Worm (Caenorhabditis elegans) whole organism, late embryonic: ENCODE results near the gene sdf-9.

ENCODE experiments used
- C08G9.2 ChIP-seq: sonication (generic microtip); optimal IDR thresholded peaks from 2 replicates; lab custom pipeline; 2016; ENCODE audit warnings: mild to moderate bottlenecking, missing genetic modification characterization, moderate library complexity, missing compliant biosample characterization
- C38D4.7 ChIP-seq: fragments of 200-800 bp; sonication (Bioruptor generic); optimal IDR thresholded peaks from 2 replicates; lab custom pipeline; 2018; ENCODE audit warnings: mild to moderate bottlenecking, missing genetic modification characterization, moderate library complexity, missing compliant biosample characterization
- F13H6.1 ChIP-seq: sonication (generic microtip); optimal IDR thresholded peaks from 2 replicates; lab custom pipeline; 2016; ENCODE audit warnings: missing genetic modification characterization, missing compliant biosample characterization
- K02D7.2 ChIP-seq: sonication (generic microtip); optimal IDR thresholded peaks from 2 replicates; lab custom pipeline; 2017; ENCODE audit warnings: mild to moderate bottlenecking, missing genetic modification characterization, missing compliant biosample characterization
- K09A11.1 ChIP-seq: sonication (generic microtip); optimal IDR thresholded peaks from 2 replicates; lab custom pipeline; 2017; ENCODE audit warnings: antibody characterized with exemption, mild to moderate bottlenecking, missing genetic modification characterization, missing compliant biosample characterization; ENCODE audit not compliant: insufficient read depth
- Y22D7AL.16 ChIP-seq: sonication (generic microtip); optimal IDR thresholded peaks from 2 replicates; lab custom pipeline; 2016; ENCODE audit warnings: missing genetic modification characterization, missing compliant biosample characterization
- ahr-1 ChIP-seq: sonication (generic microtip); optimal IDR thresholded peaks from 2 replicates; lab custom pipeline; 2016; ENCODE audit warnings: missing genetic modification characterization, missing compliant biosample characterization
- ceh-14 ChIP-seq: sonication (generic microtip); optimal IDR thresholded peaks from 2 replicates; lab custom pipeline; 2016; ENCODE audit warnings: missing genotype, missing genetic modification characterization, missing compliant biosample characterization
- ceh-18 ChIP-seq: sonication (generic microtip); optimal IDR thresholded peaks from 2 replicates; lab custom pipeline; 2016; ENCODE audit warnings: missing genetic modification characterization, missing compliant biosample characterization
- ceh-31 ChIP-seq: sonication (generic microtip); optimal IDR thresholded peaks from 2 replicates; lab custom pipeline; 2016; ENCODE audit warnings: missing genetic modification characterization, missing compliant biosample characterization
- ceh-34 ChIP-seq: sonication (generic microtip); optimal IDR thresholded peaks from 2 replicates; lab custom pipeline; 2016; ENCODE audit warnings: mild to moderate bottlenecking, missing genetic modification characterization, missing compliant biosample characterization
- ceh-45 ChIP-seq: fragments of 200-800 bp; sonication (Bioruptor generic); IDR thresholded peaks from 2 replicates; pipeline ENCODE4 v1.3.6; 2022; ENCODE audit warnings: missing genetic modification reagents, missing genetic modification characterization, missing compliant biosample characterization
- ceh-48 ChIP-seq: sonication (generic microtip); optimal IDR thresholded peaks from 2 replicates; lab custom pipeline; 2016; ENCODE audit warnings: missing genetic modification characterization, inconsistent platforms, missing compliant biosample characterization
- ceh-6 ChIP-seq: fragments of 200-800 bp; sonication (Bioruptor generic); optimal IDR thresholded peaks from 2 replicates; lab custom pipeline; 2018; ENCODE audit warnings: mild to moderate bottlenecking, missing genetic modification characterization, missing compliant biosample characterization
- che-1 ChIP-seq: sonication (generic microtip); optimal IDR thresholded peaks from 2 replicates; lab custom pipeline; 2016; ENCODE audit warnings: mild to moderate bottlenecking, missing genetic modification characterization, missing compliant biosample characterization
- dmd-4 ChIP-seq: sonication (generic microtip); optimal IDR thresholded peaks from 2 replicates; lab custom pipeline; 2016; ENCODE audit warnings: borderline replicate concordance, missing genetic modification characterization, missing compliant biosample characterization
- ets-4 ChIP-seq: sonication (generic microtip); optimal IDR thresholded peaks from 2 replicates; lab custom pipeline; 2016; ENCODE audit warnings: missing genetic modification characterization, missing compliant biosample characterization
- eyg-1 ChIP-seq: sonication (generic microtip); optimal IDR thresholded peaks from 2 replicates; lab custom pipeline; 2016; ENCODE audit warnings: missing genotype, missing genetic modification characterization, missing compliant biosample characterization
- fkh-10 ChIP-seq: fragments of 150-350 bp; optimal IDR thresholded peaks from 2 replicates; lab custom pipeline; 2014; ENCODE audit warnings: missing biosample characterization, missing genetic modification reagents, missing genetic modification characterization
- gmeb-2 ChIP-seq: sonication (generic microtip); optimal IDR thresholded peaks from 2 replicates; lab custom pipeline; 2016; ENCODE audit warnings: missing genetic modification characterization, inconsistent platforms, missing compliant biosample characterization
- hlh-15 ChIP-seq: sonication (generic microtip); optimal IDR thresholded peaks from 2 replicates; lab custom pipeline; 2016; ENCODE audit warnings: missing genetic modification characterization, missing compliant biosample characterization
- hlh-30 ChIP-seq: sonication (generic microtip); optimal IDR thresholded peaks from 2 replicates; lab custom pipeline; 2017; ENCODE audit warnings: antibody characterized with exemption, missing genetic modification characterization, missing compliant biosample characterization; ENCODE audit not compliant: insufficient read depth
- hlh-6 ChIP-seq: sonication (generic microtip); optimal IDR thresholded peaks from 2 replicates; lab custom pipeline; 2016; ENCODE audit warnings: missing genotype, missing genetic modification characterization, missing compliant biosample characterization
- hlh-8 ChIP-seq: sonication (generic microtip); optimal IDR thresholded peaks from 2 replicates; lab custom pipeline; 2016; ENCODE audit warnings: missing genotype, missing genetic modification characterization, missing compliant biosample characterization
- lim-6 ChIP-seq: sonication (generic microtip); optimal IDR thresholded peaks from 2 replicates; lab custom pipeline; 2016; ENCODE audit warnings: missing genetic modification characterization, missing compliant biosample characterization
- mec-3 ChIP-seq: sonication (generic microtip); optimal IDR thresholded peaks from 2 replicates; lab custom pipeline; 2016; ENCODE audit warnings: borderline replicate concordance, missing genetic modification characterization, missing compliant biosample characterization
- nfya-1 ChIP-seq: sonication (generic microtip); optimal IDR thresholded peaks from 2 replicates; lab custom pipeline; 2017; ENCODE audit warnings: missing genetic modification characterization, mild to moderate bottlenecking, missing compliant biosample characterization, antibody characterized with exemption, moderate library complexity
- nhr-232 ChIP-seq: sonication (generic microtip); optimal IDR thresholded peaks from 2 replicates; lab custom pipeline; 2016; ENCODE audit warnings: missing genetic modification characterization, missing compliant biosample characterization
- odd-2 ChIP-seq: sonication (generic microtip); optimal IDR thresholded peaks from 2 replicates; lab custom pipeline; 2017; ENCODE audit warnings: antibody characterized with exemption, mild to moderate bottlenecking, missing genetic modification characterization, missing compliant biosample characterization
- pha-2 ChIP-seq: sonication (generic microtip); optimal IDR thresholded peaks from 2 replicates; lab custom pipeline; 2017; ENCODE audit warnings: mild to moderate bottlenecking, missing genetic modification characterization, missing compliant biosample characterization
- pha-4 ChIP-seq: fragments of 150-350 bp; optimal IDR thresholded peaks from 2 replicates; lab custom pipeline; 2018; ENCODE audit warnings: missing biosample characterization, missing genetic modification reagents, missing genetic modification characterization
- pqm-1 ChIP-seq: sonication (generic microtip); optimal IDR thresholded peaks from 2 replicates; lab custom pipeline; 2016; ENCODE audit warnings: missing genetic modification characterization, missing compliant biosample characterization
- rnt-1 ChIP-seq: sonication (generic microtip); optimal IDR thresholded peaks from 2 replicates; lab custom pipeline; 2016; ENCODE audit warnings: missing genetic modification characterization, missing compliant biosample characterization
- sox-4 ChIP-seq: sonication (generic microtip); optimal IDR thresholded peaks from 2 replicates; lab custom pipeline; 2017; ENCODE audit warnings: mild to moderate bottlenecking, missing genetic modification characterization, inconsistent platforms, missing compliant biosample characterization
- syd-9 ChIP-seq: sonication (generic microtip); optimal IDR thresholded peaks from 2 replicates; lab custom pipeline; 2016; ENCODE audit warnings: mild to moderate bottlenecking, missing genetic modification characterization, moderate library complexity, missing compliant biosample characterization
- tbx-2 ChIP-seq: sonication (generic microtip); optimal IDR thresholded peaks from 2 replicates; lab custom pipeline; 2016; ENCODE audit warnings: missing genetic modification characterization, missing compliant biosample characterization
- ttx-3 ChIP-seq: sonication (generic microtip); optimal IDR thresholded peaks from 2 replicates; lab custom pipeline; 2016; ENCODE audit warnings: missing genetic modification reagents, missing genetic modification characterization, missing compliant biosample characterization
- unc-55 ChIP-seq: sonication (generic microtip); optimal IDR thresholded peaks from 2 replicates; lab custom pipeline; 2017; ENCODE audit warnings: missing biosample characterization, missing genetic modification reagents, missing genetic modification characterization
- zip-5 ChIP-seq: sonication (generic microtip); optimal IDR thresholded peaks from 2 replicates; lab custom pipeline; 2016; ENCODE audit warnings: missing genetic modification characterization, missing compliant biosample characterization
- ztf-16 ChIP-seq: sonication (generic microtip); optimal IDR thresholded peaks from 2 replicates; lab custom pipeline; 2017; ENCODE audit warnings: missing genetic modification characterization, missing compliant biosample characterization

sdf-9 gene

DNA sequence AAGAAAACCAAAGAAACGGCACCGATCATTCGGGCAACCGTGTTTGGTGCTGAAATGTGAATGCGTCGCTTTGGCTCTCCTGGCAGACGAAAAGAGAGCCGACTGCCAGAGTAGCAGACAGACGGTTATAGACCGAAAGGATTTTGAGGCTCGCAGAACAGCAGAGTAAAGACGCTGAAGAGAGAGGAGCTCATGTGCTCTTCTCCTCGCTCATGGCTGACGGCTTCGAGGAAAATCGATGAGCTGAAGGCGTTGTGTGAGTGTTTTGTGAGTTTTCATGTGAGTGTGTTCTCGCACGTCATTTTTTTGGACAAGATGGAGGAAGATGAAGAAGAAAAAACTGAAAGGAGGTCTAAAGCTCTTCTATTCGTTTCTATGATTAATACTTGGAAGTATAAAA is 30.8 kb downstream of the sdf-9 start, which contains the start of gene sbt-1 (continued):
- TF ChIP-seq hlh-6 (tag; lab: Kevin White, UChicago) (no peak), nfya-1 (tag; lab: Kevin White, UChicago) (peak; percentile 68), syd-9 (tag; lab: Kevin White, UChicago) (no peak), K09A11.1 (tag; lab: Kevin White, UChicago) (no peak), C08G9.2 (tag; lab: Kevin White, UChicago) (no peak), ceh-48 (tag; lab: Kevin White, UChicago) (peak; percentile 96), nhr-232 (no peak), Y22D7AL.16 (tag; lab: Kevin White, UChicago) (no peak), F13H6.1 (no peak), unc-55 (GFP tag; lab: Kevin White, UChicago) (peak; percentile 68), eyg-1 (tag; lab: Kevin White, UChicago) (no peak), ets-4 (no peak), C38D4.7 (GFP tag; lab: Kevin White, UChicago) (no peak), dmd-4 (tag; lab: Kevin White, UChicago) (no peak), che-1 (tag; lab: Kevin White, UChicago) (no peak), zip-5 (tag; lab: Kevin White, UChicago) (no peak), ttx-3 (no peak), odd-2 (no peak), tbx-2 (tag; lab: Kevin White, UChicago) (peak; percentile 30), sox-4 (tag; lab: Kevin White, UChicago) (no peak), ceh-18 (peak; percentile 7), ceh-45 (no peak), K02D7.2 (tag; lab: Kevin White, UChicago) (no peak), ahr-1 (tag; lab: Kevin White, UChicago) (no peak), ceh-31 (tag; lab: Kevin White, UChicago) (peak; percentile 69), mec-3 (tag; lab: Kevin White, UChicago) (no peak), hlh-15 (tag; lab: Kevin White, UChicago) (no peak), ceh-6 (no peak), pha-4 (no peak), hlh-30 (peak; percentile 63)

DNA sequence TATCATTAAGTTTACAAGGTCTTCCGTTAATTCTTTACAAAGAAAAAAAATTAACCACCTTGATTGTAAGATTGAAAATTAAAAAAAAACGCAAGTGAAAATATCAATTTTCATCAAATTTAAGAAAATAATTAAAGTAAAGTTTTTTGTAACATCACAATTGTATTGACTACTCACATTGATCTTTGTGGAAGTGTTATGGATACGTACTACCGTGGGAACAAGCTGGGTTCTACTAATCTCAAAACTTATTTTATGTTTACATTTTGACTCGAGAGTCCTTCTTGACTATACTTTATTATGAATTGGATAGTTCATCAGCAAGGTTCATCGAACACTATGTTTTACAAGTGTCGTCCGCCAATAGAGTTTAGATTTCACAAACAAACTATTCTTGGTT is 31.5 kb downstream of the sdf-9 start, which contains the start of gene num-1:
num-1 (plus strand) TSS at position 301 of the 400 bp plus-strand sequence.
- TF ChIP-seq ztf-16 (tag; lab: Kevin White, UChicago) (no peak), tbx-2 (tag; lab: Kevin White, UChicago) (no peak), F13H6.1 (no peak), che-1 (tag; lab: Kevin White, UChicago) (no peak), hlh-6 (tag; lab: Kevin White, UChicago) (no peak), hlh-8 (tag; lab: Kevin White, UChicago) (no peak), ets-4 (no peak), lim-6 (tag; lab: Kevin White, UChicago) (no peak), rnt-1 (tag; lab: Kevin White, UChicago) (no peak), gmeb-2 (tag; lab: Kevin White, UChicago) (no peak), fkh-10 (GFP tag; lab: Kevin White, UChicago) (no peak), ceh-34 (tag; lab: Kevin White, UChicago) (no peak), ceh-14 (tag; lab: Kevin White, UChicago) (no peak), pha-2 (no peak), unc-55 (GFP tag; lab: Kevin White, UChicago) (no peak), eyg-1 (tag; lab: Kevin White, UChicago) (no peak), ceh-6 (no peak), pqm-1 (tag; lab: Kevin White, UChicago) (no peak), hlh-15 (tag; lab: Kevin White, UChicago) (no peak)
